Worm (Caenorhabditis elegans): ENCODE results near the gene cyn-17.

The cyn-17 gene

ce11 chrV:5836616-5836982, 37.1 kb downstream of the cyn-17 start, which contains the start of gene col-140:
Gene col-140 (minus strand): TSS chrV:5836834.
- TF ChIP-seq F13H6.1 (tag; optimal IDR thresholded peaks at IDR 0.05), result no peak

- no peak for TF ChIP-seq ceh-48 (tag; optimal IDR thresholded peaks at IDR 0.05)
- no peak for TF ChIP-seq lin-11 (tag; optimal IDR thresholded peaks at IDR 0.05)
- no peak for TF ChIP-seq che-1 (tag; optimal IDR thresholded peaks at IDR 0.05)
- no peak for TF ChIP-seq madf-2 (tag; optimal IDR thresholded peaks at IDR 0.05)
- TF ChIP-seq unc-42 (tag; optimal IDR thresholded peaks at IDR 0.05), result no peak
- TF ChIP-seq hlh-15 (tag; optimal IDR thresholded peaks at IDR 0.05), result no peak
Observed at ce11 chrV:5838576-5839366, 39.3 kb downstream of the cyn-17 start, which contains the start of gene F26F12.2. Gene F26F12.2 (minus strand): TSS chrV:5838613.

ce11 chrV:5840939-5841338, 41.5 kb downstream of the cyn-17 start:
- no peak for TF ChIP-seq gmeb-2 (tag; optimal IDR thresholded peaks at IDR 0.05)
- no peak for TF ChIP-seq pros-1 (tag; optimal IDR thresholded peaks at IDR 0.05)
- TF ChIP-seq sox-2 (GFP tag; IDR thresholded peaks at IDR 0.05), result no peak
- TF ChIP-seq tbx-2 (tag; optimal IDR thresholded peaks at IDR 0.05), result no peak
- TF ChIP-seq ahr-1 (tag; optimal IDR thresholded peaks at IDR 0.05), result no peak

- TF ChIP-seq ceh-6 (GFP tag; optimal IDR thresholded peaks at IDR 0.05), result no peak
- no peak for TF ChIP-seq hlh-15 (tag; optimal IDR thresholded peaks at IDR 0.05)
- TF ChIP-seq ref-2 (tag; optimal IDR thresholded peaks at IDR 0.05), result no peak
- TF ChIP-seq ceh-34 (tag; optimal IDR thresholded peaks at IDR 0.05), result no peak
- no peak for TF ChIP-seq lim-6 (tag; optimal IDR thresholded peaks at IDR 0.05)
- TF ChIP-seq C08G9.2 (tag; optimal IDR thresholded peaks at IDR 0.05), result no peak
- TF ChIP-seq syd-9 (tag; optimal IDR thresholded peaks at IDR 0.05), result no peak
- no peak for TF ChIP-seq npax-4 (tag; optimal IDR thresholded peaks at IDR 0.05)
- no peak for TF ChIP-seq ceh-31 (tag; optimal IDR thresholded peaks at IDR 0.05)
- no peak for TF ChIP-seq ama-1 (optimal IDR thresholded peaks at IDR 0.05)
- no peak for TF ChIP-seq elt-2 (tag; optimal IDR thresholded peaks at IDR 0.05)
- no peak for TF ChIP-seq sdc-2 (tag; optimal IDR thresholded peaks at IDR 0.05)
- TF ChIP-seq fkh-10 (GFP tag; optimal IDR thresholded peaks at IDR 0.05), result no peak
Observed at ce11 chrV:5842507-5843144, 43.2 kb downstream of the cyn-17 start.

ce11 chrV:5843415-5844337, 44.2 kb downstream of the cyn-17 start:
- TF ChIP-seq tbx-2 (tag; optimal IDR thresholded peaks at IDR 0.05) (peak; percentile 23), unc-42 (tag; optimal IDR thresholded peaks at IDR 0.05) (peak; percentile 9), F13H6.1 (tag; optimal IDR thresholded peaks at IDR 0.05) (peak; percentile 10), unc-55 (GFP tag; optimal IDR thresholded peaks at IDR 0.05) (no peak), hlh-30 (tag; optimal IDR thresholded peaks at IDR 0.05; ENCODE audit: insufficient read depth) (peak; percentile 53), ttx-3 (tag; optimal IDR thresholded peaks at IDR 0.05) (no peak), ceh-18 (tag; optimal IDR thresholded peaks at IDR 0.05) (no peak)

ce11 chrV:5844349-5844760, 44.9 kb downstream of the cyn-17 start:
- no peak for TF ChIP-seq che-1 (tag; optimal IDR thresholded peaks at IDR 0.05)
- no peak for TF ChIP-seq tbx-7 (tag; optimal IDR thresholded peaks at IDR 0.05)
- TF ChIP-seq ceh-6 (GFP tag; optimal IDR thresholded peaks at IDR 0.05), result no peak
- peak; percentile 73 for TF ChIP-seq hlh-30 (tag; optimal IDR thresholded peaks at IDR 0.05; ENCODE audit: insufficient read depth)

All from whole organism, late embryonic.